Fruit fly (Drosophila melanogaster) whole organism: ENCODE results near the gene CG43736.

ENCODE experiments used
- CG8478 ChIP-seq: fragments of >200 bp; optimal IDR thresholded peaks from 2 replicates; lab custom pipeline; 2018; ENCODE audit warnings: inconsistent platforms
- Dll ChIP-seq: fragments of >200 bp; optimal IDR thresholded peaks from 2 replicates; lab custom pipeline; 2017
- EcR ChIP-seq, 2 experiments: fragments of >200 bp; optimal IDR thresholded peaks; 2 replicates each; lab custom pipeline; 2017; ENCODE audit warnings: missing biosample characterization in 2 of 2, missing genetic modification characterization in 2 of 2, missing genetic modification reagents in 2 of 2
- pan ChIP-seq: fragments of >200 bp; optimal IDR thresholded peaks from 2 replicates; lab custom pipeline; 2017
- psq ChIP-seq: fragments of >200 bp; optimal IDR thresholded peaks from 2 replicates; lab custom pipeline; 2017
- usp ChIP-seq: fragments of >200 bp; optimal IDR thresholded peaks from 2 replicates; lab custom pipeline; 2017; ENCODE audit warnings: missing biosample characterization, missing genetic modification characterization, mixed read lengths

CG43736 gene

dm6 chrX:6866764-6867163 is 3.1 kb downstream of the CG43736 start:
- TF ChIP-seq usp (GFP tag; lab: Kevin White, UChicago) (no peak), Dll (lab: Kevin White, UChicago) (no peak), EcR (GFP tag; optimal IDR thresholded peaks at IDR 0.05; lab: Kevin White, UChicago) (no peak), psq (lab: Kevin White, UChicago) (no peak), CG8478 (no peak), pan (lab: Kevin White, UChicago) (no peak)

dm6 chrX:6867175-6868023 is 3.7 kb downstream of the CG43736 start, which contains the start of gene CG14434:
TSS of gene CG14434 (minus strand) at chrX:6867194.
- TF ChIP-seq pan (lab: Kevin White, UChicago), result no peak
- no peak for TF ChIP-seq Dll (lab: Kevin White, UChicago)
- no peak for TF ChIP-seq CG8478
- no peak for TF ChIP-seq EcR (GFP tag; optimal IDR thresholded peaks at IDR 0.05; lab: Kevin White, UChicago)
- no peak for TF ChIP-seq psq (lab: Kevin White, UChicago)
- no peak for TF ChIP-seq usp (GFP tag; lab: Kevin White, UChicago)

- no peak for TF ChIP-seq usp (GFP tag; lab: Kevin White, UChicago)
- no peak for TF ChIP-seq EcR (GFP tag; optimal IDR thresholded peaks at IDR 0.05; lab: Kevin White, UChicago)
- peak; percentile 30 for TF ChIP-seq Dll (lab: Kevin White, UChicago)
- TF ChIP-seq pan (lab: Kevin White, UChicago), result no peak
- TF ChIP-seq CG8478, result no peak
Observed at dm6 chrX:6868024-6868628, 4.4 kb downstream of the CG43736 start.

dm6 chrX:6868629-6869579 is 5.2 kb downstream of the CG43736 start:
- TF ChIP-seq pan (lab: Kevin White, UChicago), result no peak
- no peak for TF ChIP-seq usp (GFP tag; lab: Kevin White, UChicago)
- no peak for TF ChIP-seq psq (lab: Kevin White, UChicago)
- TF ChIP-seq Dll (lab: Kevin White, UChicago), result no peak
- no peak for TF ChIP-seq CG8478
- TF ChIP-seq EcR (GFP tag; optimal IDR thresholded peaks at IDR 0.05; lab: Kevin White, UChicago), result no peak

- no peak for TF ChIP-seq pan (lab: Kevin White, UChicago)
- TF ChIP-seq CG8478, result no peak
- no peak for TF ChIP-seq EcR (GFP tag; optimal IDR thresholded peaks at IDR 0.05; lab: Kevin White, UChicago)
- no peak for TF ChIP-seq Dll (lab: Kevin White, UChicago)
- no peak for TF ChIP-seq usp (GFP tag; lab: Kevin White, UChicago)
- no peak for TF ChIP-seq psq (lab: Kevin White, UChicago)
Observed at dm6 chrX:6869770-6870404, 6.2 kb downstream of the CG43736 start.

- TF ChIP-seq Dll (lab: Kevin White, UChicago) (no peak), CG8478 (no peak)
Observed at dm6 chrX:6871746-6872145, 8.1 kb downstream of the CG43736 start.

dm6 chrX:6874918-6875454 is 11.3 kb downstream of the CG43736 start:
- TF ChIP-seq psq (lab: Kevin White, UChicago) (no peak), usp (GFP tag; lab: Kevin White, UChicago) (no peak), EcR (GFP tag; optimal IDR thresholded peaks at IDR 0.05; lab: Kevin White, UChicago) (no peak)

- TF ChIP-seq usp (GFP tag; lab: Kevin White, UChicago) (no peak), EcR (GFP tag; optimal IDR thresholded peaks at IDR 0.05; lab: Kevin White, UChicago) (no peak), Dll (lab: Kevin White, UChicago) (no peak), pan (lab: Kevin White, UChicago) (no peak), psq (lab: Kevin White, UChicago) (no peak), CG8478 (no peak)
Observed at dm6 chrX:6875773-6876172, 12.1 kb downstream of the CG43736 start.

dm6 chrX:6876343-6876742 is 12.7 kb downstream of the CG43736 start:
- no peak for TF ChIP-seq Dll (lab: Kevin White, UChicago)
- no peak for TF ChIP-seq CG8478
- TF ChIP-seq psq (lab: Kevin White, UChicago), result no peak
- no peak for TF ChIP-seq EcR (GFP tag; optimal IDR thresholded peaks at IDR 0.05; lab: Kevin White, UChicago)
- TF ChIP-seq usp (GFP tag; lab: Kevin White, UChicago), result no peak
- no peak for TF ChIP-seq pan (lab: Kevin White, UChicago)

dm6 chrX:6898147-6898546 is 34.5 kb downstream of the CG43736 start:
- TF ChIP-seq usp (GFP tag; lab: Kevin White, UChicago) (no peak), CG8478 (no peak), Dll (lab: Kevin White, UChicago) (no peak), psq (lab: Kevin White, UChicago) (no peak), EcR (GFP tag; optimal IDR thresholded peaks at IDR 0.05; lab: Kevin White, UChicago) (no peak), pan (lab: Kevin White, UChicago) (no peak)
